Fruit fly (Drosophila melanogaster): ENCODE data around the gene CG31909.
A peak's percentile ranks its signal among the peaks of the same experiment; 100 is the strongest.

DNA sequence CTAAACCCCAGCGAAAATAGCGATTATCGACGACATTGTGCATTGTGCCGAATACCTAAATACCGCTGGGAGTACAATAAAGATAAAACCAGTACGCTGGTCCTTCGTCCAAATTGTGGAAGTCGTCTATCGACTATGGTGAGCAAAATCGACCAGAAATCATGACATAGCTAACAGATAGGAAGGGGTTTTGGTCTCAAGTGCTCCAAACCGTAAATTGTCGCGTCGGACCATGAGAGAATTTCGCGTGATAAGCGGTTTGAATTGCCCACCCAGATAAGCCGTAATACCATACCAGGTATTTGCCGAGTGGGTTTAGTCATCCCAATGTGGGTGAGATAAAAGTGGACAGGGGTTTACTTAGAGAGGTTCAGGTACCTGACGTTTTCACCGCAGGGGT, 39.4 kb upstream of the CG31909 start:
- TF ChIP-seq Lpt (GFP tag; optimal IDR thresholded peaks at IDR 0.05) (no peak), fd85E (GFP tag; optimal IDR thresholded peaks at IDR 0.05) (no peak), Eip93F (GFP tag; optimal IDR thresholded peaks at IDR 0.05) (peak; percentile 8), CG4318 (GFP tag; optimal IDR thresholded peaks at IDR 0.05) (no peak), Hr38 (GFP tag; optimal IDR thresholded peaks at IDR 0.05) (no peak), Blimp-1 (GFP tag; optimal IDR thresholded peaks at IDR 0.05) (no peak)
